Worm (Caenorhabditis elegans) whole organism, L4 larva: Measurements from ENCODE around the gene cng-1.

Experiments
- F10B5.3 ChIP-seq: sonication (generic microtip); optimal IDR thresholded peaks from 2 replicates; lab custom pipeline; 2016; ENCODE audit warnings: mild to moderate bottlenecking, missing genetic modification characterization, missing compliant biosample characterization
- F37D6.2 ChIP-seq: sonication (generic microtip); optimal IDR thresholded peaks from 2 replicates; lab custom pipeline; 2016; ENCODE audit warnings: mild to moderate bottlenecking, missing genetic modification characterization, missing compliant biosample characterization
- F44E2.7 ChIP-seq: fragments of 200-800 bp; sonication (Bioruptor generic); IDR thresholded peaks from 2 replicates; pipeline ENCODE4 v2.1.2; 2022; ENCODE audit warnings: missing genetic modification characterization, missing compliant biosample characterization
- F49E8.2 ChIP-seq: sonication (generic microtip); optimal IDR thresholded peaks from 2 replicates; lab custom pipeline; 2016; ENCODE audit warnings: missing compliant biosample characterization, mild to moderate bottlenecking, missing genetic modification characterization, borderline replicate concordance
- T26A8.4 ChIP-seq: fragments of 200-800 bp; sonication (Bioruptor generic); IDR thresholded peaks from 2 replicates; pipeline ENCODE4 v1.3.6; 2022; ENCODE audit warnings: missing genetic modification characterization, missing compliant biosample characterization
- Y105C5A.15 ChIP-seq: fragments of 200-800 bp; sonication (Bioruptor generic); IDR thresholded peaks from 2 replicates; pipeline ENCODE4 v1.3.6; 2022; ENCODE audit warnings: missing genetic modification characterization, missing compliant biosample characterization
- Y48G9A.11 ChIP-seq: fragments of 200-800 bp; sonication (Bioruptor generic); IDR thresholded peaks from 2 replicates; pipeline ENCODE4 v1.3.6; 2022; ENCODE audit warnings: missing genetic modification reagents, missing genetic modification characterization, missing compliant biosample characterization
- ZK337.2 ChIP-seq: fragments of 200-800 bp; sonication (Bioruptor generic); IDR thresholded peaks from 2 replicates; pipeline ENCODE4 v1.3.6; 2022; ENCODE audit warnings: missing genetic modification reagents, missing genetic modification characterization, missing compliant biosample characterization
- aly-2 ChIP-seq: sonication (generic microtip); optimal IDR thresholded peaks from 2 replicates; lab custom pipeline; 2018; ENCODE audit warnings: missing biosample characterization, missing genetic modification characterization
- ceh-32 ChIP-seq: sonication (generic microtip); optimal IDR thresholded peaks from 2 replicates; lab custom pipeline; 2016; ENCODE audit warnings: mild to moderate bottlenecking, missing genetic modification characterization, missing compliant biosample characterization; ENCODE audit not compliant: poor library complexity
- ctbp-1 ChIP-seq: fragments of 200-800 bp; sonication (Bioruptor generic); IDR thresholded peaks from 2 replicates; pipeline ENCODE4 v1.3.6; 2022; ENCODE audit warnings: missing genetic modification reagents, missing genetic modification characterization, missing compliant biosample characterization
- daf-12 ChIP-seq: fragments of 150-350 bp; optimal IDR thresholded peaks from 2 replicates; lab custom pipeline; 2014; ENCODE audit warnings: missing biosample characterization, missing genetic modification reagents, missing genetic modification characterization
- daf-8 ChIP-seq: fragments of 200-800 bp; sonication (Bioruptor generic); IDR thresholded peaks from 2 replicates; pipeline ENCODE4 v1.3.6; 2022; ENCODE audit warnings: missing genetic modification characterization, missing compliant biosample characterization
- dmd-6 ChIP-seq: fragments of 200-800 bp; sonication (Bioruptor generic); IDR thresholded peaks from 2 replicates; pipeline ENCODE4 v1.3.6; 2022; ENCODE audit warnings: missing genetic modification reagents, missing genetic modification characterization, missing compliant biosample characterization
- duxl-1 ChIP-seq: sonication (generic microtip); optimal IDR thresholded peaks from 2 replicates; lab custom pipeline; 2016; ENCODE audit warnings: mild to moderate bottlenecking, missing genetic modification characterization, moderate library complexity, missing compliant biosample characterization; ENCODE audit not compliant: poor library complexity
- egl-43 ChIP-seq: fragments of 200-800 bp; sonication (Bioruptor generic); IDR thresholded peaks from 2 replicates; pipeline ENCODE4 v1.3.6; 2022; ENCODE audit warnings: missing genetic modification reagents, missing genetic modification characterization, missing compliant biosample characterization
- gei-8 ChIP-seq: fragments of 200-800 bp; sonication (Bioruptor generic); optimal IDR thresholded peaks from 2 replicates; lab custom pipeline; 2018; ENCODE audit warnings: mild to moderate bottlenecking, missing genetic modification characterization, missing compliant biosample characterization
- hlh-30 ChIP-seq: sonication (generic microtip); optimal IDR thresholded peaks from 2 replicates; lab custom pipeline; 2017; ENCODE audit warnings: antibody characterized with exemption, mild to moderate bottlenecking, missing genetic modification characterization, missing compliant biosample characterization; ENCODE audit not compliant: insufficient read depth
- lin-13 ChIP-seq: fragments of 150-350 bp; optimal IDR thresholded peaks from 2 replicates; lab custom pipeline; 2014; ENCODE audit warnings: missing biosample characterization, missing genetic modification reagents, missing genetic modification characterization
- lin-29 ChIP-seq: fragments of 200-800 bp; sonication (Bioruptor generic); IDR thresholded peaks from 2 replicates; pipeline ENCODE4 v1.3.6; 2022; ENCODE audit warnings: missing genetic modification reagents, missing genetic modification characterization, missing compliant biosample characterization
- lin-38 ChIP-seq: fragments of 200-800 bp; sonication (Bioruptor generic); IDR thresholded peaks from 2 replicates; pipeline ENCODE4 v1.3.6; 2022; ENCODE audit warnings: missing genetic modification reagents, missing genetic modification characterization, missing compliant biosample characterization
- lin-39 ChIP-seq: fragments of 150-350 bp; optimal IDR thresholded peaks from 2 replicates; lab custom pipeline; 2014; ENCODE audit warnings: missing biosample characterization, missing genetic modification reagents, missing genetic modification characterization
- lir-3 ChIP-seq: sonication (generic microtip); optimal IDR thresholded peaks from 2 replicates; lab custom pipeline; 2016; ENCODE audit warnings: mild to moderate bottlenecking, missing genetic modification characterization, missing compliant biosample characterization
- madf-9 ChIP-seq: fragments of 200-800 bp; sonication (Bioruptor generic); conservative IDR thresholded peaks from 2 replicates; pipeline ENCODE4 v1.3.6; 2022; ENCODE audit warnings: missing genetic modification reagents, missing genetic modification characterization, missing compliant biosample characterization
- mxl-2 ChIP-seq: fragments of 200-800 bp; sonication (Bioruptor generic); conservative IDR thresholded peaks from 2 replicates; pipeline ENCODE4 v1.3.6; 2022; ENCODE audit warnings: missing genetic modification reagents, missing genetic modification characterization, missing compliant biosample characterization
- mxl-3 ChIP-seq: fragments of 200-800 bp; sonication (Bioruptor generic); optimal IDR thresholded peaks from 2 replicates; lab custom pipeline; 2018; ENCODE audit warnings: mild to moderate bottlenecking, missing genetic modification characterization, missing compliant biosample characterization
- nhr-10 ChIP-seq: fragments of 150-350 bp; optimal IDR thresholded peaks from 2 replicates; lab custom pipeline; 2014; ENCODE audit warnings: missing biosample characterization, missing genetic modification characterization
- nhr-102 ChIP-seq: sonication (generic microtip); optimal IDR thresholded peaks from 2 replicates; lab custom pipeline; 2016; ENCODE audit warnings: mild to moderate bottlenecking, missing genetic modification characterization, moderate library complexity, missing compliant biosample characterization
- nhr-11 ChIP-seq: fragments of 150-350 bp; optimal IDR thresholded peaks from 2 replicates; lab custom pipeline; 2014; ENCODE audit warnings: missing biosample characterization, missing genetic modification characterization
- nhr-237 ChIP-seq: sonication (generic microtip); optimal IDR thresholded peaks from 2 replicates; lab custom pipeline; 2017; ENCODE audit warnings: missing biosample characterization, missing genetic modification characterization
- nhr-25 ChIP-seq: sonication (generic microtip); optimal IDR thresholded peaks from 2 replicates; lab custom pipeline; 2017; ENCODE audit warnings: missing genetic modification characterization, mild to moderate bottlenecking, missing compliant biosample characterization, antibody characterized with exemption, moderate library complexity, borderline replicate concordance; ENCODE audit not compliant: insufficient read depth
- nhr-77 ChIP-seq: fragments of 150-350 bp; optimal IDR thresholded peaks from 2 replicates; lab custom pipeline; 2014; ENCODE audit warnings: missing biosample characterization, missing genetic modification characterization
- skn-1 ChIP-seq: fragments of 150-350 bp; optimal IDR thresholded peaks from 2 replicates; lab custom pipeline; 2014; ENCODE audit warnings: missing biosample characterization, missing genetic modification characterization
- snpc-1.2 ChIP-seq: fragments of 200-800 bp; sonication (Bioruptor generic); IDR thresholded peaks from 2 replicates; pipeline ENCODE4 v1.3.6; 2022; ENCODE audit warnings: missing genetic modification reagents, missing genetic modification characterization, missing compliant biosample characterization
- spr-3 ChIP-seq: fragments of 200-800 bp; sonication (Bioruptor generic); optimal IDR thresholded peaks from 2 replicates; lab custom pipeline; 2018; ENCODE audit warnings: mild to moderate bottlenecking, missing genetic modification characterization, missing compliant biosample characterization
- unc-130 ChIP-seq: sonication (generic microtip); optimal IDR thresholded peaks from 2 replicates; lab custom pipeline; 2016; ENCODE audit warnings: missing genetic modification reagents, missing genetic modification characterization, missing compliant biosample characterization
- unc-62 ChIP-seq, 3 experiments: fragments of 150-350 bp in 1 of 3; sonication (generic microtip); optimal IDR thresholded peaks in 2 of 3; peaks in 1 of 3; 1 replicate in 1 of 3; 2 replicates in 2 of 3; lab custom pipeline; 2014 to 2017; ENCODE audit warnings: missing biosample characterization in 3 of 3, missing genetic modification characterization in 3 of 3, missing genetic modification reagents in 3 of 3, missing genotype in 1 of 3
- zag-1 ChIP-seq: fragments of 150-350 bp; optimal IDR thresholded peaks from 2 replicates; lab custom pipeline; 2014; ENCODE audit warnings: missing biosample characterization, missing genetic modification characterization
- zfp-2 ChIP-seq: sonication (generic microtip); optimal IDR thresholded peaks from 2 replicates; lab custom pipeline; 2016; ENCODE audit warnings: mild to moderate bottlenecking, missing genetic modification characterization, missing compliant biosample characterization
- zfp-3 ChIP-seq: fragments of 200-800 bp; sonication (Bioruptor generic); conservative IDR thresholded peaks from 2 replicates; pipeline ENCODE4 v1.3.6; 2022; ENCODE audit warnings: missing genetic modification reagents, missing genetic modification characterization, missing compliant biosample characterization
- zip-11 ChIP-seq: fragments of 200-800 bp; sonication (Bioruptor generic); IDR thresholded peaks from 2 replicates; pipeline ENCODE4 v1.3.6; 2022; ENCODE audit warnings: missing genetic modification characterization, missing compliant biosample characterization
- ztf-11 ChIP-seq: fragments of 150-350 bp; optimal IDR thresholded peaks from 2 replicates; lab custom pipeline; 2014; ENCODE audit warnings: missing biosample characterization, missing genetic modification characterization

The cng-1 gene

ce11 chrV:15000055-15000704 is 31.1 kb downstream of the cng-1 start, which contains the start of gene rps-16 (continued):
- TF ChIP-seq unc-62 (GFP tag; optimal IDR thresholded peaks at IDR 0.05 in 1 of 2; lab: Kevin White, UChicago) (peak in 1 of 2 experiments; percentile 81), unc-62 (tag; optimal IDR thresholded peaks at IDR 0.05; lab: Kevin White, UChicago) (no peak), lin-39 (no peak), daf-12 (no peak), F37D6.2 (no peak), ctbp-1 (GFP tag; lab: Robert Waterston, UW) (peak; percentile 65; the same call in 1 of the 2 replicates), aly-2 (tag; lab: Kevin White, UChicago) (peak; percentile 17), snpc-1.2 (peak; percentile 10; the same call in 1 of the 2 replicates), daf-8 (GFP tag; lab: Robert Waterston, UW) (no peak), lin-29 (GFP tag; lab: Robert Waterston, UW) (no peak), nhr-102 (tag; lab: Kevin White, UChicago) (peak; percentile 1), nhr-10 (no peak), lir-3 (tag; lab: Kevin White, UChicago) (no peak), T26A8.4 (GFP tag; lab: Robert Waterston, UW) (0 out of 2 replicates have a peak, but pooled peaks have one; percentile 19), duxl-1 (tag; lab: Kevin White, UChicago) (no peak), lin-38 (GFP tag; lab: Robert Waterston, UW) (peak; percentile 82), skn-1 (tag; lab: Kevin White, UChicago) (no peak), ztf-11 (tag; lab: Kevin White, UChicago) (no peak), nhr-11 (tag; lab: Kevin White, UChicago) (no peak), nhr-237 (tag; lab: Kevin White, UChicago) (no peak)

DNA sequence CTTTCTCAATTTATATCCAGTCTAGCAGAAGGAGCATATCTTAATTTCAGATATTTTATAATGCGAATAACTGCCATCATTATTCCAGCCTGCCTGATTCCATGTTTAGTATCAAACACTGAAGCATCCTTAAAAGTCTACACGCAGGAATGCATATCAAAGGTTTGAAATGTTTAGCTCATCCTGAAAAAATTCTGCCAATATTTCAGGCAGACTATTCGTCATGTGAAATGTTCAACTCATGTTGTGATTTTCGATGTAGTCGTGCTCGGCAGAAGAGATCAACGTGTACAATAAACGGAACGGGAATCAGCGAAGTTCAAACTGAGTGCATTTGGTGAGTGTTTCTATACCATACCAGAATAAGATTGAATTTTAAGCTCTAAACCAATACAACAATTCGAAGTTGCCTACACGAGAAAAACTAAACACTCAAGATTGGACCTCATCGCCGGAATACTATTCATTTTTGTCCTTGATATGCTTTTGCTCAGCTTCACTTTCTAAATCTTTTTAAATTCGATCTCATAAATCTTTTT is 31.7 kb downstream of the cng-1 start, which contains the start of gene T01C3.11:
T01C3.11 (plus strand) TSS at position 51 of the 539 bp plus-strand sequence.
- no peak for TF ChIP-seq nhr-77 (tag; lab: Kevin White, UChicago)
- no peak for TF ChIP-seq lin-13
- no peak for TF ChIP-seq nhr-25 (tag; lab: Kevin White, UChicago)
- no peak for TF ChIP-seq spr-3 (GFP tag; lab: Kevin White, UChicago)
- TF ChIP-seq gei-8 (GFP tag; lab: Kevin White, UChicago) = no peak
- no peak for TF ChIP-seq daf-12
- TF ChIP-seq zfp-3 = 0 out of 2 replicates have a peak, but pooled peaks have one; percentile 19
- TF ChIP-seq F44E2.7 (GFP tag; lab: Robert Waterston, UW) = no peak
- peak; percentile 63; the same call in 1 of the 2 replicates for TF ChIP-seq Y48G9A.11 (GFP tag; lab: Robert Waterston, UW)
- 0 out of 2 replicates have a peak, but pooled peaks have one; percentile 35 for TF ChIP-seq snpc-1.2
- TF ChIP-seq Y105C5A.15 (GFP tag; lab: Robert Waterston, UW) = 0 out of 2 replicates have a peak, but pooled peaks have one; percentile 20
- TF ChIP-seq lin-38 (GFP tag; lab: Robert Waterston, UW) = peak; percentile 54

- no peak for TF ChIP-seq zip-11 (GFP tag; lab: Robert Waterston, UW)
- no peak for TF ChIP-seq nhr-10
- TF ChIP-seq spr-3 (GFP tag; lab: Kevin White, UChicago) = no peak
- no peak for TF ChIP-seq unc-130 (GFP tag; lab: Kevin White, UChicago)
- TF ChIP-seq mxl-2 (GFP tag; lab: Robert Waterston, UW) = no peak
- no peak for TF ChIP-seq dmd-6 (GFP tag; lab: Robert Waterston, UW)
- TF ChIP-seq egl-43 (GFP tag; lab: Robert Waterston, UW) = no peak
- no peak for TF ChIP-seq zfp-2 (tag; lab: Kevin White, UChicago)
- TF ChIP-seq duxl-1 (tag; lab: Kevin White, UChicago) = no peak
- no peak for TF ChIP-seq mxl-3 (GFP tag; lab: Kevin White, UChicago)
- TF ChIP-seq ceh-32 (tag; lab: Kevin White, UChicago) = no peak
- no peak for TF ChIP-seq madf-9
- TF ChIP-seq F10B5.3 (tag; lab: Kevin White, UChicago) = no peak
- no peak for TF ChIP-seq ctbp-1 (GFP tag; lab: Robert Waterston, UW)
- no peak for TF ChIP-seq hlh-30 (tag; lab: Kevin White, UChicago)
- TF ChIP-seq ZK337.2 = no peak
- no peak for TF ChIP-seq F49E8.2
- no peak for TF ChIP-seq zag-1 (tag; lab: Kevin White, UChicago)
These were observed 35.0 kb downstream of the cng-1 start, which contains the start of gene irld-14 for ce11 chrV:14996236-14996635. Gene irld-14 (plus strand): TSS chrV:14996536.
